Worm (Caenorhabditis elegans) whole organism, L3 larva: Measurements from ENCODE around the gene far-4.

Experiments
- ZK546.5 ChIP-seq: sonication (generic microtip); optimal IDR thresholded peaks from 2 replicates; lab custom pipeline; 2017; ENCODE audit warnings: missing biosample characterization, missing genetic modification characterization
- egl-27 ChIP-seq: sonication (generic microtip); optimal IDR thresholded peaks from 4 replicates; lab custom pipeline; 2017; ENCODE audit warnings: missing biosample characterization, missing genetic modification reagents, missing genetic modification characterization
- jun-1 ChIP-seq: fragments of 150-350 bp; optimal IDR thresholded peaks from 2 replicates; lab custom pipeline; 2014; ENCODE audit warnings: missing biosample characterization, missing genetic modification reagents, missing genetic modification characterization
- nhr-237 ChIP-seq: fragments of 150-350 bp; optimal IDR thresholded peaks from 2 replicates; lab custom pipeline; 2014; ENCODE audit warnings: missing biosample characterization, missing genetic modification characterization
- nhr-25 ChIP-seq: sonication (generic microtip); optimal IDR thresholded peaks from 2 replicates; lab custom pipeline; 2017; ENCODE audit warnings: missing biosample characterization, missing genetic modification characterization
- tbx-2 ChIP-seq: sonication (generic microtip); optimal IDR thresholded peaks from 2 replicates; lab custom pipeline; 2016; ENCODE audit warnings: mild to moderate bottlenecking, missing genetic modification characterization, missing compliant biosample characterization
- zag-1 ChIP-seq: fragments of 150-350 bp; optimal IDR thresholded peaks from 2 replicates; lab custom pipeline; 2014; ENCODE audit warnings: missing biosample characterization, missing genetic modification characterization

- TF ChIP-seq zag-1 (no peak), nhr-25 (no peak), nhr-237 (tag; lab: Kevin White, UChicago) (no peak), tbx-2 (no peak), ZK546.5 (no peak), jun-1 (tag; lab: Kevin White, UChicago) (no peak), egl-27 (tag; lab: Kevin White, UChicago) (no peak)
These were observed 49.9 kb downstream of the far-4 start, which contains the start of gene T16G1.13 for ce11 chrV:12949607-12950006.
